Worm (Caenorhabditis elegans) whole organism, L4 larva: Measurements from ENCODE around the gene spig-8.

Experiments
- lin-39 ChIP-seq: fragments of 150-350 bp; optimal IDR thresholded peaks from 2 replicates; lab custom pipeline; 2014; ENCODE audit warnings: missing biosample characterization, missing genetic modification reagents, missing genetic modification characterization
- nhr-11 ChIP-seq: fragments of 150-350 bp; optimal IDR thresholded peaks from 2 replicates; lab custom pipeline; 2014; ENCODE audit warnings: missing biosample characterization, missing genetic modification characterization
- unc-39 ChIP-seq: sonication (generic microtip); optimal IDR thresholded peaks from 2 replicates; lab custom pipeline; 2017; ENCODE audit warnings: missing biosample characterization, missing genetic modification characterization

- TF ChIP-seq unc-39 (tag; lab: Kevin White, UChicago) (no peak), lin-39 (tag; lab: Kevin White, UChicago) (no peak), nhr-11 (no peak)
These were observed 10.5 kb downstream of the spig-8 start, which contains the start of gene Y57E12AR.1 for ce11 chrV:7065226-7065625.
